Worm (Caenorhabditis elegans): Measurements from ENCODE around the gene F44A6.4.

The F44A6.4 gene

ce11 chrX:10176295-10176694, 39.0 kb downstream of the F44A6.4 start, which contains the start of gene ncs-4:
ncs-4 (plus strand) TSS chrX:10176521.
- no peak for TF ChIP-seq mes-4 (tag; optimal IDR thresholded peaks at IDR 0.05)
- no peak for TF ChIP-seq rcor-1 (GFP tag; IDR thresholded peaks at IDR 0.05)

ce11 chrX:10174683-10175082, 40.6 kb downstream of the F44A6.4 start, which contains the start of gene C07A4.3:
C07A4.3 (plus strand) TSS chrX:10174983.
- TF ChIP-seq atf-7 (tag; optimal IDR thresholded peaks at IDR 0.05) (no peak), attf-3 (GFP tag; conservative IDR thresholded peaks at IDR 0.05) (no peak), hmg-20 (GFP tag; IDR thresholded peaks at IDR 0.05) (no peak), B0035.1 (tag; optimal IDR thresholded peaks at IDR 0.05) (no peak)

DNA sequence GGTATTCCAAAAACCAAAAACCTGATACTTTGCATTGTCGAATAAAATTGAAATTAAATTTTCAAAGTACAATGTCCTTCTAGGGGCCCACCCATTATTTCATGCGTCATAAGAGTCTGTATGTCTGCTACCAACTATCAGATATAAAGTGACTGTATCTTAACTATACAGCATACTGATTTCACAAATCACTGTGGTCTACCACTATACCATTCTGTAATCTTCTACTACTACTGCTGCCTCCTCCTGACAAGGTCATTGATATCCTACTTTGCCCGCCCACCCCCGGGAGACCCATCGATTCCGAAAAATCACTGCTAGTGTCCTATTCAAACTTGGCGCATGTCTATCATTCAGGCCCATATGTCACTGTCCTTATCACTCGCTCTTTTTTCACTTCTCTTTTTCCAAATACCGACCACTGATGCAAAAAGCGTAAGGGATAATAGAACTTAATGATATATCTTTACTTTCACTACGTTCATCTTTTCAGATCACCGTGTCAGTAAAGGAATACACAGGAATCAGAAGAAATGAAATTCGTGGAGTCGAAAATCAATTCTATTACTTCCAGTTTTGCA, 43.2 kb downstream of the F44A6.4 start, which contains the start of gene C07A4.2:
Gene C07A4.2, plus strand, starts transcription at position 195 of the 581 bp plus-strand sequence.
- TF ChIP-seq sdz-38 (tag; optimal IDR thresholded peaks at IDR 0.05) (no peak), ztf-28 (GFP tag; IDR thresholded peaks at IDR 0.05) (no peak), attf-3 (GFP tag; conservative IDR thresholded peaks at IDR 0.05) (no peak), tbx-9 (tag; optimal IDR thresholded peaks at IDR 0.05; ENCODE audit: borderline replicate concordance) (no peak), ztf-6 (GFP tag; IDR thresholded peaks at IDR 0.05) (no peak), F37B4.10 (GFP tag; IDR thresholded peaks at IDR 0.05) (no peak), lin-26 (GFP tag; IDR thresholded peaks at IDR 0.05) (no peak), egrh-3 (GFP tag; IDR thresholded peaks at IDR 0.05) (no peak), sptf-2 (GFP tag; optimal IDR thresholded peaks at IDR 0.05) (no peak), B0261.1 (tag; optimal IDR thresholded peaks at IDR 0.05) (no peak), madf-3 (GFP tag; IDR thresholded peaks at IDR 0.05) (no peak), Y67H2A.10 (GFP tag; conservative IDR thresholded peaks at IDR 0.05) (no peak), sea-2 (GFP tag; IDR thresholded peaks at IDR 0.05) (no peak), F49E8.2 (tag; optimal IDR thresholded peaks at IDR 0.05; ENCODE audit: insufficient read depth) (no peak)

ce11 chrX:10170598-10170997, 44.7 kb downstream of the F44A6.4 start:
- TF ChIP-seq Y53F4B.3 (GFP tag; IDR thresholded peaks at IDR 0.05): no peak
- no peak for TF ChIP-seq efl-1 (GFP tag; optimal IDR thresholded peaks at IDR 0.05)
- no peak for TF ChIP-seq ztf-18 (tag; optimal IDR thresholded peaks at IDR 0.05)
- no peak for TF ChIP-seq B0035.1 (tag; optimal IDR thresholded peaks at IDR 0.05)
- TF ChIP-seq F22D6.2 (tag; optimal IDR thresholded peaks at IDR 0.05): no peak
- no peak for TF ChIP-seq F10E7.11 (tag; optimal IDR thresholded peaks at IDR 0.05)
- TF ChIP-seq Y95B8A.8 (GFP tag; IDR thresholded peaks at IDR 0.05): no peak
- TF ChIP-seq die-1 (tag; optimal IDR thresholded peaks at IDR 0.05): no peak
- no peak for TF ChIP-seq nhr-120 (GFP tag; IDR thresholded peaks at IDR 0.05)
- no peak for TF ChIP-seq nhr-27 (tag; optimal IDR thresholded peaks at IDR 0.05)
- TF ChIP-seq sea-2 (GFP tag; IDR thresholded peaks at IDR 0.05): no peak
- no peak for TF ChIP-seq ztf-25 (GFP tag; IDR thresholded peaks at IDR 0.05)
- no peak for TF ChIP-seq mxl-1 (tag; optimal IDR thresholded peaks at IDR 0.05)
- TF ChIP-seq Y67H2A.10 (GFP tag; conservative IDR thresholded peaks at IDR 0.05): no peak

ce11 chrX:10168534-10168933, 46.8 kb downstream of the F44A6.4 start:
- TF ChIP-seq somi-1 (GFP tag; optimal IDR thresholded peaks at IDR 0.05) (peak; percentile 27), gei-17 (GFP tag; optimal IDR thresholded peaks at IDR 0.05) (no peak), die-1 (tag; optimal IDR thresholded peaks at IDR 0.05) (no peak), K11D2.4 (GFP tag; IDR thresholded peaks at IDR 0.05) (0 out of 2 replicates have a peak, but pooled peaks have one; percentile 41), aptf-3 (GFP tag; IDR thresholded peaks at IDR 0.05) (no peak), ztf-26 (tag; optimal IDR thresholded peaks at IDR 0.05) (peak; percentile 16), hlh-12 (tag; optimal IDR thresholded peaks at IDR 0.05) (no peak), lin-40 (tag; optimal IDR thresholded peaks at IDR 0.05) (peak; percentile 13)
